Fruit fly (Drosophila melanogaster) whole organism, embryonic: ENCODE data around the gene CG13690.

ENCODE experiments used
- ATbp ChIP-seq: fragments of 200-800 bp; sonication (Bioruptor generic); optimal IDR thresholded peaks from 2 replicates; lab custom pipeline; 2017; ENCODE audit warnings: missing biosample characterization, mild to moderate bottlenecking, missing genetic modification characterization, missing genetic modification reagents
- Abd-B ChIP-seq: fragments of 200-800 bp; sonication (Bioruptor generic); optimal IDR thresholded peaks from 2 replicates; lab custom pipeline; 2018; ENCODE audit warnings: missing biosample characterization, mild to moderate bottlenecking, missing genetic modification characterization, moderate library complexity
- Asciz ChIP-seq: fragments of 200-800 bp; sonication (Bioruptor generic); optimal IDR thresholded peaks from 2 replicates; lab custom pipeline; 2017; ENCODE audit warnings: missing biosample characterization, mild to moderate bottlenecking, missing genetic modification characterization, missing genetic modification reagents
- Atf3 ChIP-seq: fragments of 200-800 bp; sonication (Bioruptor generic); optimal IDR thresholded peaks from 3 replicates; lab custom pipeline; 2016; ENCODE audit warnings: missing biosample characterization, missing genetic modification characterization
- Bgb ChIP-seq: fragments of 200-800 bp; sonication (Bioruptor generic); IDR thresholded peaks from 2 replicates; pipeline ENCODE4 v1.3.6; 2022; ENCODE audit warnings: missing biosample characterization, missing genetic modification characterization; ENCODE audit not compliant: partially characterized antibody
- CG13775 ChIP-seq: fragments of 200-800 bp; sonication (Bioruptor generic); optimal IDR thresholded peaks from 3 replicates; lab custom pipeline; 2017; ENCODE audit warnings: missing biosample characterization, mild to moderate bottlenecking, missing genetic modification characterization
- CG1602 ChIP-seq: fragments of 200-800 bp; sonication (Bioruptor generic); optimal IDR thresholded peaks from 3 replicates; lab custom pipeline; 2016; ENCODE audit warnings: missing biosample characterization, missing genetic modification characterization
- CG16779 ChIP-seq: fragments of 200-800 bp; sonication (Bioruptor generic); IDR thresholded peaks from 2 replicates; pipeline ENCODE4 v1.3.6; 2022; ENCODE audit warnings: missing biosample characterization, missing genetic modification characterization
- CG2120 ChIP-seq: fragments of 200-800 bp; sonication (Bioruptor generic); optimal IDR thresholded peaks from 3 replicates; lab custom pipeline; 2016; ENCODE audit warnings: missing biosample characterization, missing genetic modification characterization
- CG3407 ChIP-seq: fragments of 200-800 bp; sonication (Bioruptor generic); optimal IDR thresholded peaks from 2 replicates; lab custom pipeline; 2018; ENCODE audit warnings: missing biosample characterization, mild to moderate bottlenecking, missing genetic modification characterization
- CG4854 ChIP-seq: fragments of 200-800 bp; sonication (Bioruptor generic); optimal IDR thresholded peaks from 2 replicates; lab custom pipeline; 2016; ENCODE audit warnings: missing biosample characterization, missing genetic modification characterization, inconsistent platforms
- CG6813 ChIP-seq: fragments of 200-800 bp; sonication (Bioruptor generic); optimal IDR thresholded peaks from 2 replicates; lab custom pipeline; 2017; ENCODE audit warnings: missing biosample characterization, missing genetic modification characterization, mild to moderate bottlenecking, moderate library complexity, missing genetic modification reagents
- CG9727 ChIP-seq: fragments of 200-800 bp; sonication (Bioruptor generic); optimal IDR thresholded peaks from 3 replicates; lab custom pipeline; 2017; ENCODE audit warnings: missing biosample characterization, mild to moderate bottlenecking, missing genetic modification characterization
- CG9876 ChIP-seq: fragments of 200-800 bp; sonication (Bioruptor generic); optimal IDR thresholded peaks from 2 replicates; lab custom pipeline; 2016; ENCODE audit warnings: missing biosample characterization, missing genetic modification characterization
- CoRest ChIP-seq: fragments of 200-800 bp; sonication (Bioruptor generic); optimal IDR thresholded peaks from 3 replicates; lab custom pipeline; 2018; ENCODE audit warnings: missing biosample characterization, mild to moderate bottlenecking, missing genetic modification characterization, moderate library complexity
- Dad ChIP-seq: fragments of 200-800 bp; sonication (Bioruptor generic); optimal IDR thresholded peaks from 3 replicates; lab custom pipeline; 2016; ENCODE audit warnings: missing biosample characterization, missing genetic modification characterization
- Gsc ChIP-seq: fragments of 200-800 bp; sonication (Bioruptor generic); IDR thresholded peaks from 2 replicates; pipeline ENCODE4 v1.3.6; 2022; ENCODE audit warnings: missing biosample characterization, missing genetic modification characterization
- Gug ChIP-seq: fragments of 200-800 bp; sonication (Bioruptor generic); IDR thresholded peaks from 4 replicates; pipeline ENCODE4 v1.3.6; 2022; ENCODE audit warnings: missing biosample characterization, missing genetic modification characterization
- HHEX ChIP-seq: fragments of 200-800 bp; sonication (Bioruptor generic); optimal IDR thresholded peaks from 3 replicates; lab custom pipeline; 2017; ENCODE audit warnings: missing biosample characterization, mild to moderate bottlenecking, missing genetic modification characterization, missing genetic modification reagents
- HmgZ ChIP-seq: fragments of 200-800 bp; sonication (Bioruptor generic); optimal IDR thresholded peaks from 2 replicates; lab custom pipeline; 2018; ENCODE audit warnings: missing biosample characterization, mild to moderate bottlenecking, missing genetic modification characterization
- Lim3 ChIP-seq: fragments of 200-800 bp; sonication (Bioruptor generic); IDR thresholded peaks from 2 replicates; pipeline ENCODE4 v1.3.6; 2022; ENCODE audit warnings: missing biosample characterization, missing genetic modification characterization
- NK7.1 ChIP-seq: fragments of 200-800 bp; sonication (Bioruptor generic); optimal IDR thresholded peaks from 3 replicates; lab custom pipeline; 2016; ENCODE audit warnings: missing biosample characterization, missing genetic modification characterization
- PHDP ChIP-seq: fragments of 200-800 bp; sonication (Bioruptor generic); optimal IDR thresholded peaks from 3 replicates; lab custom pipeline; 2018; ENCODE audit warnings: missing biosample characterization, mild to moderate bottlenecking, missing genetic modification characterization, moderate library complexity
- Ssrp ChIP-seq: fragments of 200-800 bp; sonication (Bioruptor generic); optimal IDR thresholded peaks from 2 replicates; lab custom pipeline; 2018; ENCODE audit warnings: missing biosample characterization, mild to moderate bottlenecking, missing genetic modification characterization, moderate library complexity
- abd-A ChIP-seq: fragments of 200-800 bp; sonication (Bioruptor generic); optimal IDR thresholded peaks from 3 replicates; lab custom pipeline; 2019; ENCODE audit warnings: missing biosample characterization, mild to moderate bottlenecking, missing genetic modification characterization, moderate library complexity
- cad ChIP-seq: fragments of >200 bp; optimal IDR thresholded peaks from 2 replicates; lab custom pipeline; 2017; ENCODE audit warnings: missing biosample characterization, missing genetic modification characterization
- cas ChIP-seq: fragments of 200-800 bp; sonication (Bioruptor generic); IDR thresholded peaks from 2 replicates; pipeline ENCODE4 v1.3.6; 2022; ENCODE audit warnings: missing biosample characterization, missing genetic modification characterization
- crc ChIP-seq: fragments of 200-800 bp; sonication (Bioruptor generic); optimal IDR thresholded peaks from 2 replicates; lab custom pipeline; 2016; ENCODE audit warnings: missing biosample characterization, missing genetic modification characterization
- cwo ChIP-seq: fragments of 200-800 bp; sonication (Bioruptor generic); optimal IDR thresholded peaks from 3 replicates; lab custom pipeline; 2017; ENCODE audit warnings: missing biosample characterization, missing genetic modification characterization, mild to moderate bottlenecking, moderate library complexity, missing genetic modification reagents
- dmrt99B ChIP-seq: fragments of 200-800 bp; sonication (Bioruptor generic); optimal IDR thresholded peaks from 2 replicates; lab custom pipeline; 2018; ENCODE audit warnings: missing biosample characterization, mild to moderate bottlenecking, missing genetic modification characterization, moderate library complexity
- fd102C ChIP-seq: fragments of 200-800 bp; sonication (Bioruptor generic); optimal IDR thresholded peaks from 2 replicates; lab custom pipeline; 2018; ENCODE audit warnings: missing biosample characterization, mild to moderate bottlenecking, missing genetic modification characterization, moderate library complexity
- fd64A ChIP-seq: fragments of 200-800 bp; sonication (Bioruptor generic); optimal IDR thresholded peaks from 3 replicates; lab custom pipeline; 2018; ENCODE audit warnings: missing biosample characterization, mild to moderate bottlenecking, missing genetic modification characterization
- nerfin-2 ChIP-seq: fragments of 200-800 bp; sonication (Bioruptor generic); IDR thresholded peaks from 2 replicates; pipeline ENCODE4 v1.3.6; 2022; ENCODE audit warnings: missing biosample characterization, missing genetic modification characterization; ENCODE audit not compliant: partially characterized antibody
- peb ChIP-seq: fragments of 200-800 bp; sonication (Bioruptor generic); IDR thresholded peaks from 2 replicates; pipeline ENCODE4 v1.3.6; 2022; ENCODE audit warnings: missing biosample characterization, missing genetic modification characterization
- rib ChIP-seq: fragments of 200-800 bp; sonication (Bioruptor generic); IDR thresholded peaks from 2 replicates; pipeline ENCODE4 v1.3.6; 2022; ENCODE audit warnings: missing biosample characterization, missing genetic modification characterization
- ro ChIP-seq: fragments of 200-800 bp; sonication (Bioruptor generic); IDR thresholded peaks from 2 replicates; pipeline ENCODE4 v1.3.6; 2022; ENCODE audit warnings: missing biosample characterization, missing genetic modification characterization
- seq ChIP-seq: fragments of 200-800 bp; sonication (Bioruptor generic); IDR thresholded peaks from 2 replicates; pipeline ENCODE4 v1.3.6; 2022; ENCODE audit warnings: missing biosample characterization, missing genetic modification characterization
- sisA ChIP-seq: fragments of 200-800 bp; sonication (Bioruptor generic); IDR thresholded peaks from 2 replicates; pipeline ENCODE4 v1.3.6; 2022; ENCODE audit warnings: missing biosample characterization, missing genetic modification characterization
- sna ChIP-seq: fragments of 200-800 bp; sonication (Bioruptor generic); IDR thresholded peaks from 2 replicates; pipeline ENCODE4 v1.3.6; 2022; ENCODE audit warnings: missing biosample characterization, missing genetic modification characterization; ENCODE audit not compliant: partially characterized antibody
- sob ChIP-seq: fragments of 200-800 bp; sonication (Bioruptor generic); IDR thresholded peaks from 2 replicates; pipeline ENCODE4 v1.3.6; 2022; ENCODE audit warnings: missing biosample characterization, missing genetic modification characterization
- sr ChIP-seq: fragments of 200-800 bp; sonication (Bioruptor generic); IDR thresholded peaks from 3 replicates; pipeline ENCODE4 v1.3.6; 2022; ENCODE audit warnings: missing biosample characterization, missing genetic modification characterization
- tgo ChIP-seq: fragments of 200-800 bp; sonication (Bioruptor generic); IDR thresholded peaks from 3 replicates; pipeline ENCODE4 v1.3.6; 2022; ENCODE audit warnings: missing biosample characterization, missing genetic modification characterization
- zf30C ChIP-seq: fragments of 200-800 bp; sonication (Bioruptor generic); optimal IDR thresholded peaks from 3 replicates; lab custom pipeline; 2018; ENCODE audit warnings: missing biosample characterization, mild to moderate bottlenecking, missing genetic modification characterization

Gene CG13690

DNA sequence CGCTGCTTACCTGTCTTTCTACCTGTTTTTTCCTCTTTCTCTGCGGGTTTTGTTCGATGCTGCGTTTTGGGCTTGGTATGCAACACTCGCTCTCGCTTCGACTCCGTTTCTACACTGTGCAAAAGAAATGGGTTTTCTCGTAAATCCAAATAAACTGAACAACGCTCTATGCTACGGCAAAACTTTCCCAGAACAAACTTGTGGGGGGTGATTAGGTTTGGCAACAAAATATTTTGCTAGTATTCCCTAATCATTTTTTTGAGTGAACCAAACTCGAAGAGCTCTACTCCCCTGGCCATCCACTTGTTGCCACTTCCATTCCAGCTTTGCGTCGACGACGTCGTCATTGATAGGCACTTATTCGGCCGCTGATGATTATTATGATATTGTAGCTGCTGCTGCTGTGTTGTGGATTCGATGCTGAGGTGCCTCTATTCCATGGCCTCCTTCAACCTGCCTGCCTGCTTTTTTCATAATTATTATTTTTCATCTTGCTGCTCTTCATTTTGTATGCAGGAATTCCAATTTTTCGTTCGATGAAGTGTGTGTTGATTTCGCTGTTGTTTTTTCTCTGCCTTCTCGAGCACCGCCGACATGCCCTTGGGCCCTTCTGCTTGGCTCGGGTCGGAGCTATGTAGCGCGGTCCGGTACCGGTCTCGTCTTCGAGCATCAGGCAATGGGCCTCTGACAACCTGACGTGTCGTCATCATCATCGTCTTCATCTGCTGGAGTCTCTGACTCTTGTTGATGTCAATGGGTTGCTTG lies 22.7 kb upstream of the CG13690 start (continued):
- TF ChIP-seq CG16779 (GFP tag; lab: Robert Waterston, UW) (0 out of 2 replicates have a peak, but pooled peaks have one; percentile 39), abd-A (tag; lab: Kevin White, UChicago) (no peak), CG9876 (GFP tag; lab: Kevin White, UChicago) (peak; percentile 71), Atf3 (peak; percentile 84), crc (GFP tag; lab: Kevin White, UChicago) (peak; percentile 57), Dad (peak; percentile 67), sna (GFP tag; lab: Robert Waterston, UW) (no peak), CG2120 (GFP tag; lab: Kevin White, UChicago) (no peak), Gsc (GFP tag; lab: Robert Waterston, UW) (peak; percentile 82), tgo (GFP tag; lab: Robert Waterston, UW) (peak; percentile 72), cad (GFP tag; lab: Kevin White, UChicago) (no peak), ATbp (GFP tag; lab: Kevin White, UChicago) (peak; percentile 87), cas (GFP tag; lab: Robert Waterston, UW) (no peak), CG13775 (GFP tag; lab: Kevin White, UChicago) (peak; percentile 59), CG3407 (peak; percentile 81), NK7.1 (GFP tag; lab: Kevin White, UChicago) (peak; percentile 44), rib (GFP tag; lab: Robert Waterston, UW) (0 out of 2 replicates have a peak, but pooled peaks have one; percentile 34), Ssrp (tag; lab: Kevin White, UChicago) (peak; percentile 76), sob (GFP tag; lab: Robert Waterston, UW) (peak; percentile 56; the same call in 1 of the 2 replicates), sr (GFP tag; lab: Robert Waterston, UW) (peak; percentile 81), CG4854 (GFP tag; lab: Kevin White, UChicago) (no peak), CG1602 (GFP tag; lab: Kevin White, UChicago) (peak; percentile 83), HHEX (GFP tag; lab: Kevin White, UChicago) (peak; percentile 71), ro (GFP tag; lab: Robert Waterston, UW) (peak; percentile 62; the same call in 1 of the 2 replicates), zf30C (GFP tag; lab: Kevin White, UChicago) (peak; percentile 89), nerfin-2 (GFP tag; lab: Robert Waterston, UW) (no peak), CG9727 (GFP tag; lab: Kevin White, UChicago) (peak; percentile 85), sisA (GFP tag; lab: Robert Waterston, UW) (peak; percentile 89), CG6813 (GFP tag; lab: Kevin White, UChicago) (peak; percentile 80), Lim3 (GFP tag; lab: Robert Waterston, UW) (peak; percentile 75), Gug (GFP tag; lab: Robert Waterston, UW) (peak; percentile 84; the same call in 3 of the 4 replicates), fd102C (peak; percentile 68), fd64A (GFP tag; lab: Kevin White, UChicago) (peak; percentile 76), Bgb (no peak), seq (peak; percentile 74), Abd-B (GFP tag; lab: Kevin White, UChicago) (no peak), HmgZ (peak; percentile 8), dmrt99B (tag; lab: Kevin White, UChicago) (peak; percentile 92), peb (GFP tag; lab: Robert Waterston, UW) (peak; percentile 82), cwo (GFP tag; lab: Kevin White, UChicago) (peak; percentile 44), PHDP (tag; lab: Kevin White, UChicago) (no peak), CoRest (tag; lab: Kevin White, UChicago) (peak; percentile 76), Asciz (GFP tag; lab: Kevin White, UChicago) (peak; percentile 79)
